Fruit fly (Drosophila melanogaster): ENCODE data around the gene CG46514.
"Not testable (repeated sequence)": the region's sequence is repeated elsewhere in the genome, so short reads cannot be mapped to it uniquely, and the experiment has no call there.

CG46514 gene

DNA sequence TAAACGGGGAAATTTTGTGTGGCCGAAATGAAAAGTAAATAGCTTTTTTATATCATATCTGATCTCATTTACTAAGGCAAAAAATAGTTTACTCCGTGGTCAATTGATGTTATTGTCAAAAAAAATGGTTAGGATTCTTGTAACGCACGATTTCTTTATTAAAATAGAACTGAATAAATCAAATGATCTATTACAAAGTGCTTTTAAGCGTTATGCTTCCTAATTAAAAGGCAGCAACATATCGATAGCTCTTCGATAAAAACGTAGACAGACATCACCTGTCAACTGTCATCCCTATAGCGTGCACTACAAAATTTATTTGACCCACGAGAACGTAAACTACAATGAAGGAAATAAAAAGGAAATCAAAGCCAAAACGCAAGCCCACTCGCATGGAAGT, at the start of gene CG46514:
TSS of gene CG46514 (plus strand) at position 301 of the 400 bp plus-strand sequence.
- TF ChIP-seq CG17568, HLHmδ, slou (GFP tag; optimal IDR thresholded peaks at IDR 0.05): not testable (repeated sequence)

DNA sequence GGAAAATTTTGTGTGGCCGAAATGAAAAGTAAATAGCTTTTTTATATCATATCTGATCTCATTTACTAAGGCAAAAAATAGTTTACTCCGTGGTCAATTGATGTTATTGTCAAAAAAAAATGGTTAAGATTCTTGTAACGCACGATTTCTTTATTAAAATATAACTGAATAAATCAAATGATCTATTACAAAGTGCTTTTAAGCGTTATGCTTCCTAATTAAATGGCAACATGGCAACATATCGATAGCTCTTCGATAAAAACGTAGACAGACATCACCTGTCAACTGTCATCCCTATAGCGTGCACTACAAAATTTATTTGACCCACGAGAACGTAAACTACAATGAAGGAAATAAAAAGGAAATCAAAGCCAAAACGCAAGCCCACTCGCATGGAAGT, 49.5 kb upstream of the CG46514 start, which contains the start of gene CG46504:
TSS of gene CG46504 (plus strand) at position 301 of the 400 bp plus-strand sequence.
- not testable (repeated sequence) for TF ChIP-seq CG4854 (GFP tag; optimal IDR thresholded peaks at IDR 0.05); CG4282 (GFP tag; optimal IDR thresholded peaks at IDR 0.05); sob (GFP tag; IDR thresholded peaks at IDR 0.05)

DNA sequence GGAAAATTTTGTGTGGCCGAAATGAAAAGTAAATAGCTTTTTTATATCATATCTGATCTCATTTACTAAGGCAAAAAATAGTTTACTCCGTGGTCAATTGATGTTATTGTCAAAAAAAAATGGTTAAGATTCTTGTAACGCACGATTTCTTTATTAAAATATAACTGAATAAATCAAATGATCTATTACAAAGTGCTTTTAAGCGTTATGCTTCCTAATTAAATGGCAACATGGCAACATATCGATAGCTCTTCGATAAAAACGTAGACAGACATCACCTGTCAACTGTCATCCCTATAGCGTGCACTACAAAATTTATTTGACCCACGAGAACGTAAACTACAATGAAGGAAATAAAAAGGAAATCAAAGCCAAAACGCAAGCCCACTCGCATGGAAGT, 44.4 kb upstream of the CG46514 start, which contains the start of gene CG46505:
TSS of gene CG46505 (plus strand) at position 301 of the 400 bp plus-strand sequence.
- not testable (repeated sequence) for TF ChIP-seq CG9437 (GFP tag; optimal IDR thresholded peaks at IDR 0.05); CG6272 (GFP tag; IDR thresholded peaks at IDR 0.05); Ravus (GFP tag; IDR thresholded peaks at IDR 0.05)

DNA sequence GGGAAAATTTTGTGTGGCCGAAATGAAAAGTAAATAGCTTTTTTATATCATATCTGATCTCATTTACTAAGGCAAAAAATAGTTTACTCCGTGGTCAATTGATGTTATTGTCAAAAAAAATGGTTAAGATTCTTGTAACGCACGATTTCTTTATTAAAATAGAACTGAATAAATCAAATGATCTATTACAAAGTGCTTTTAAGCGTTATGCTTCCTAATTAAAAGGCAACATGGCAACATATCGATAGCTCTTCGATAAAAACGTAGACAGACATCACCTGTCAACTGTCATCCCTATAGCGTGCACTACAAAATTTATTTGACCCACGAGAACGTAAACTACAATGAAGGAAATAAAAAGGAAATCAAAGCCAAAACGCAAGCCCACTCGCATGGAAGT, 39.4 kb upstream of the CG46514 start, which contains the start of gene CG46506:
TSS of gene CG46506 (plus strand) at position 301 of the 400 bp plus-strand sequence.
- TF ChIP-seq CG33557 (GFP tag; optimal IDR thresholded peaks at IDR 0.05); CG33213 (GFP tag; optimal IDR thresholded peaks at IDR 0.05); E2f1 (GFP tag; IDR thresholded peaks at IDR 0.05): not testable (repeated sequence)

DNA sequence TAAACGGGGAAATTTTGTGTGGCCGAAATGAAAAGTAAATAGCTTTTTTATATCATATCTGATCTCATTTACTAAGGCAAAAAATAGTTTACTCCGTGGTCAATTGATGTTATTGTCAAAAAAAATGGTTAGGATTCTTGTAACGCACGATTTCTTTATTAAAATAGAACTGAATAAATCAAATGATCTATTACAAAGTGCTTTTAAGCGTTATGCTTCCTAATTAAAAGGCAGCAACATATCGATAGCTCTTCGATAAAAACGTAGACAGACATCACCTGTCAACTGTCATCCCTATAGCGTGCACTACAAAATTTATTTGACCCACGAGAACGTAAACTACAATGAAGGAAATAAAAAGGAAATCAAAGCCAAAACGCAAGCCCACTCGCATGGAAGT, 34.4 kb upstream of the CG46514 start, which contains the start of gene CG46507:
TSS of gene CG46507 (plus strand) at position 301 of the 400 bp plus-strand sequence.
- not testable (repeated sequence) for TF ChIP-seq CG4820 (GFP tag; optimal IDR thresholded peaks at IDR 0.05); br (optimal IDR thresholded peaks at IDR 0.05); sd (tag; optimal IDR thresholded peaks at IDR 0.05)

DNA sequence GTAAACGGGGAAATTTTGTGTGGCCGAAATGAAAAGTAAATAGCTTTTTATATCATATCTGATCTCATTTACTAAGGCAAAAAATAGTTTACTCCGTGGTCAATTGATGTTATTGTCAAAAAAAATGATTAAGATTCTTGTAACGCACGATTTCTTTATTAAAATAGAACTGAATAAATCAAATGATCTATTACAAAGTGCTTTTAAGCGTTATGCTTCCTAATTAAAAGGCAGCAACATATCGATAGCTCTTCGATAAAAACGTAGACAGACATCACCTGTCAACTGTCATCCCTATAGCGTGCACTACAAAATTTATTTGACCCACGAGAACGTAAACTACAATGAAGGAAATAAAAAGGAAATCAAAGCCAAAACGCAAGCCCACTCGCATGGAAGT, 29.6 kb upstream of the CG46514 start, which contains the start of gene CG46508:
TSS of gene CG46508 (plus strand) at position 301 of the 400 bp plus-strand sequence.
- TF ChIP-seq CG11696 (GFP tag; IDR thresholded peaks at IDR 0.05); Dbx (GFP tag; IDR thresholded peaks at IDR 0.05); CG6254 (GFP tag; optimal IDR thresholded peaks at IDR 0.05): not testable (repeated sequence)

DNA sequence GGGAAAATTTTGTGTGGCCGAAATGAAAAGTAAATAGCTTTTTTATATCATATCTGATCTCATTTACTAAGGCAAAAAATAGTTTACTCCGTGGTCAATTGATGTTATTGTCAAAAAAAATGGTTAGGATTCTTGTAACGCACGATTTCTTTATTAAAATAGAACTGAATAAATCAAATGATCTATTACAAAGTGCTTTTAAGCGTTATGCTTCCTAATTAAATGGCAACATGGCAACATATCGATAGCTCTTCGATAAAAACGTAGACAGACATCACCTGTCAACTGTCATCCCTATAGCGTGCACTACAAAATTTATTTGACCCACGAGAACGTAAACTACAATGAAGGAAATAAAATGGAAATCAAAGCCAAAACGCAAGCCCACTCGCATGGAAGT, 24.6 kb upstream of the CG46514 start, which contains the start of gene CG46509:
TSS of gene CG46509 (plus strand) at position 301 of the 400 bp plus-strand sequence.
- TF ChIP-seq grau (tag; optimal IDR thresholded peaks at IDR 0.05); sqz (GFP tag; optimal IDR thresholded peaks at IDR 0.05); Jarid2 (GFP tag; optimal IDR thresholded peaks at IDR 0.05): not testable (repeated sequence)

DNA sequence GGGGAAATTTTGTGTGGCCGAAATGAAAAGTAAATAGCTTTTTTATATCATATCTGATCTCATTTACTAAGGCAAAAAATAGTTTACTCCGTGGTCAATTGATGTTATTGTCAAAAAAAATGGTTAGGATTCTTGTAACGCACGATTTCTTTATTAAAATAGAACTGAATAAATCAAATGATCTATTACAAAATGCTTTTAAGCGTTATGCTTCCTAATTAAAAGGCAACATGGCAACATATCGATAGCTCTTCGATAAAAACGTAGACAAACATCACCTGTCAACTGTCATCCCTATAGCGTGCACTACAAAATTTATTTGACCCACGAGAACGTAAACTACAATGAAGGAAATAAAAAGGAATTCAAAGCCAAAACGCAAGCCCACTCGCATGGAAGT, 19.8 kb upstream of the CG46514 start, which contains the start of gene CG46510:
TSS of gene CG46510 (plus strand) at position 301 of the 400 bp plus-strand sequence.
- TF ChIP-seq CG1602 (GFP tag; optimal IDR thresholded peaks at IDR 0.05); her (GFP tag; optimal IDR thresholded peaks at IDR 0.05); dan (GFP tag; IDR thresholded peaks at IDR 0.05): not testable (repeated sequence)

DNA sequence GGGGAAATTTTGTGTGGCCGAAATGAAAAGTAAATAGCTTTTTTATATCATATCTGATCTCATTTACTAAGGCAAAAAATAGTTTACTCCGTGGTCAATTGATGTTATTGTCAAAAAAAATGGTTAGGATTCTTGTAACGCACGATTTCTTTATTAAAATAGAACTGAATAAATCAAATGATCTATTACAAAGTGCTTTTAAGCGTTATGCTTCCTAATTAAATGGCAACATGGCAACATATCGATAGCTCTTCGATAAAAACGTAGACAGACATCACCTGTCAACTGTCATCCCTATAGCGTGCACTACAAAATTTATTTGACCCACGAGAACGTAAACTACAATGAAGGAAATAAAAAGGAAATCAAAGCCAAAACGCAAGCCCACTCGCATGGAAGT, 14.8 kb upstream of the CG46514 start, which contains the start of gene CG46511:
TSS of gene CG46511 (plus strand) at position 301 of the 400 bp plus-strand sequence.
- TF ChIP-seq her (GFP tag; optimal IDR thresholded peaks at IDR 0.05); Sin3A (optimal IDR thresholded peaks at IDR 0.05); Blimp-1 (GFP tag; optimal IDR thresholded peaks at IDR 0.05): not testable (repeated sequence)

All from whole organism, embryonic.